Worm (Caenorhabditis elegans): ENCODE measurements around the gene T19C3.4.

ce11 chrIII:609549-609948, 10.5 kb downstream of the T19C3.4 start, which contains the start of gene best-17:
- TF ChIP-seq mab-9 (GFP tag; IDR thresholded peaks at IDR 0.05) (no peak), ama-1 (optimal IDR thresholded peaks at IDR 0.05) (no peak)
